Fruit fly (Drosophila melanogaster): Measurements from ENCODE around the gene Ge-1.
A peak's percentile ranks its signal among the peaks of the same experiment; 100 is the strongest.

Ge-1 gene

DNA sequence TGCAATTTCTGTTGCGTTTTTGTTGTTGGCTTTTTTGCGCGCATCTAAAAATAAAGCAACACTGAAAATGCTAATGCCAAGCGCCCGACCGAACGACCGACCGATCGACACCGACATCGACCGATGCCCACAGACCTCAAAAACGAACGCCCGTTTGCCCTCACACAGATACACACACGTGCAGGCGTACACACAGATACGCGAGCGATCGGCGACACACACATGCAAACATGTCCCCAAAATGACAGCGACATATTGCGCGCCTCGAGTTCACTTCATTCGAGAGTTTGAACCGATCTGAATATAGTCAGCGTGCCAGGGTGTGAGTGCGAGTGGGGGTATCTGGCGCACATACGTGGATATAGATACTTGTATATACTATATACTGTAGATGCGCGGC, 39.5 kb downstream of the Ge-1 start (continued):
- TF ChIP-seq CG6683 (GFP tag; optimal IDR thresholded peaks at IDR 0.05) (no peak), CG13424 (tag; optimal IDR thresholded peaks at IDR 0.05) (no peak), dm (GFP tag; optimal IDR thresholded peaks at IDR 0.05) (no peak), nom (GFP tag; optimal IDR thresholded peaks at IDR 0.05) (no peak), CG14965 (GFP tag; optimal IDR thresholded peaks at IDR 0.05; ENCODE audit: borderline replicate concordance) (no peak), CG3726 (GFP tag; IDR thresholded peaks at IDR 0.05) (no peak), CG15073 (GFP tag; optimal IDR thresholded peaks at IDR 0.05) (no peak), Kr (GFP tag; optimal IDR thresholded peaks at IDR 0.05) (no peak), CG17612 (GFP tag; IDR thresholded peaks at IDR 0.05) (no peak), en (GFP tag; optimal IDR thresholded peaks at IDR 0.05) (no peak), shn (GFP tag; optimal IDR thresholded peaks at IDR 0.05) (no peak), CG11696 (GFP tag; IDR thresholded peaks at IDR 0.05) (no peak), CG32772 (GFP tag; IDR thresholded peaks at IDR 0.05) (no peak), nerfin-2 (GFP tag; IDR thresholded peaks at IDR 0.05; ENCODE audit: partially characterized antibody) (no peak), CG3995 (GFP tag; optimal IDR thresholded peaks at IDR 0.05) (no peak), Dref (GFP tag; IDR thresholded peaks at IDR 0.05) (no peak), CG18599 (GFP tag; optimal IDR thresholded peaks at IDR 0.05) (no peak), Xbp1 (GFP tag; optimal IDR thresholded peaks at IDR 0.05) (no peak), CG12219 (GFP tag; optimal IDR thresholded peaks at IDR 0.05) (no peak), ash1 (GFP tag; optimal IDR thresholded peaks at IDR 0.05) (no peak), knrl (GFP tag; IDR thresholded peaks at IDR 0.05; ENCODE audit: partially characterized antibody) (no peak), CG9876 (GFP tag; optimal IDR thresholded peaks at IDR 0.05) (no peak), CG9215 (GFP tag; IDR thresholded peaks at IDR 0.05) (no peak), grau (tag; optimal IDR thresholded peaks at IDR 0.05) (no peak), emc (GFP tag; optimal IDR thresholded peaks at IDR 0.05) (no peak), CG30403 (GFP tag; optimal IDR thresholded peaks at IDR 0.05) (no peak), scrt (GFP tag; optimal IDR thresholded peaks at IDR 0.05) (no peak), E2f2 (GFP tag; IDR thresholded peaks at IDR 0.05) (no peak), gro (GFP tag; optimal IDR thresholded peaks at IDR 0.05) (no peak), CG12769 (tag; optimal IDR thresholded peaks at IDR 0.05) (peak; percentile 78), NC2β (GFP tag; optimal IDR thresholded peaks at IDR 0.05) (no peak), CG4854 (GFP tag; optimal IDR thresholded peaks at IDR 0.05) (no peak), yki (optimal IDR thresholded peaks at IDR 0.05) (no peak), ATbp (GFP tag; optimal IDR thresholded peaks at IDR 0.05) (no peak), CG15696 (tag; optimal IDR thresholded peaks at IDR 0.05) (no peak), Ada2b (GFP tag; IDR thresholded peaks at IDR 0.05) (no peak), CG4328 (GFP tag; optimal IDR thresholded peaks at IDR 0.05) (no peak), Chrac-16 (GFP tag; optimal IDR thresholded peaks at IDR 0.05) (no peak), tup (GFP tag; optimal IDR thresholded peaks at IDR 0.05) (no peak), chn (GFP tag; optimal IDR thresholded peaks at IDR 0.05) (no peak), tio (GFP tag; optimal IDR thresholded peaks at IDR 0.05) (no peak), Six4 (GFP tag; optimal IDR thresholded peaks at IDR 0.05) (no peak), btn (GFP tag; optimal IDR thresholded peaks at IDR 0.05) (no peak), rib (GFP tag; IDR thresholded peaks at IDR 0.05) (peak; percentile 29; the same call in 1 of the 2 replicates), gcm2 (GFP tag; optimal IDR thresholded peaks at IDR 0.05) (no peak), ro (GFP tag; IDR thresholded peaks at IDR 0.05) (no peak), sima (GFP tag; optimal IDR thresholded peaks at IDR 0.05) (no peak), CG17912 (GFP tag; optimal IDR thresholded peaks at IDR 0.05) (no peak), sens (GFP tag) (no peak), CG31388 (GFP tag; optimal IDR thresholded peaks at IDR 0.05) (no peak), pan (optimal IDR thresholded peaks at IDR 0.05) (no peak), pan (GFP tag; optimal IDR thresholded peaks at IDR 0.05 in 1 of 2, IDR thresholded peaks at IDR 0.05 in 1 of 2) (no peak), Hr39 (optimal IDR thresholded peaks at IDR 0.05) (no peak), MTF-1 (GFP tag; optimal IDR thresholded peaks at IDR 0.05; ENCODE audit: borderline replicate concordance) (no peak)

All from whole organism, embryonic.